Worm (Caenorhabditis elegans): ENCODE data around the gene F02E11.4.

F02E11.4 gene

DNA sequence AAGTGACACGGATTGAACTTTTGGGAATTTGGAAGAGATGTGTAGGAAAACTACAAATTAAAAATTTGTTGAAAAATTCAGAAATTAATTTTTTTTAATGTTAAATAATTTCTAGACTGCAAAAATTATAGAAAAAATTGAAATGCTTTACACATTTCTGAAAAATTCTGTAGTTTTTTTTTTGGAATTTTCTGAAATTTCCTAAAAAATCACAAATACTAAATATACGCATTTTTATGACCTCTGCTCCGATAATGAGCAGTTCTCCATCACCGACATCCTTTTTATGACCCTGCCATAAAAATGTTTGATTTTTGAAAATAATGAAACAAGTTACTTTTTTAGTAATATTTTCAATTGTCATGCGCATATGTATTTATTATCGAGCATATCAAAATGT is 32.8 kb downstream of the F02E11.4 start:
- no peak for TF ChIP-seq aly-1 (tag; optimal IDR thresholded peaks at IDR 0.05)
- TF ChIP-seq hnd-1 (tag; optimal IDR thresholded peaks at IDR 0.05): no peak
- no peak for TF ChIP-seq flt-1 (GFP tag; IDR thresholded peaks at IDR 0.05)
- no peak for TF ChIP-seq pes-1 (GFP tag; IDR thresholded peaks at IDR 0.05)

DNA sequence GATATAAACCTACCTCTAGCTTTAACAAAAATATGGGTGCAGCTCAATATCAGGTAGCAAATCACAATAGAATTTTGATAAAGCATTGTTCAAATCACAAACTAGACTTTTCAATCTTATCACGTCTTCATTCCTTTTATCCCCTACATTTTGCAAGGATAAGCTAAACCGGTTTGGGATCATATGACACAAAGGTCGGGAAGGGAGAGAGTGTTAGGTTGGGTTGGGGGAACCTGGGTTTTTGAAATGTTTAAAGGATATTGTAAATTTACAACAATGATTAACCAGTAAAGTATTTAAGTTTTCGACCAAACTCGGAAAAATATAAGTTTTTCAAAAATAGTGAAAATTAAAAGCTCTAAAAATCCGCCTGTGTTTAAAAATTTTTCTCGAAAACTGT is 33.5 kb downstream of the F02E11.4 start, which contains the start of gene C17F4.12:
Gene C17F4.12, minus strand, starts transcription at position 101 of the 400 bp plus-strand sequence.
- TF ChIP-seq ama-1 (optimal IDR thresholded peaks at IDR 0.05): no peak
- TF ChIP-seq hmg-4 (GFP tag; optimal IDR thresholded peaks at IDR 0.05): no peak
- no peak for TF ChIP-seq hmbx-1 (tag; optimal IDR thresholded peaks at IDR 0.05)
- no peak for TF ChIP-seq ets-7 (tag; optimal IDR thresholded peaks at IDR 0.05)

DNA sequence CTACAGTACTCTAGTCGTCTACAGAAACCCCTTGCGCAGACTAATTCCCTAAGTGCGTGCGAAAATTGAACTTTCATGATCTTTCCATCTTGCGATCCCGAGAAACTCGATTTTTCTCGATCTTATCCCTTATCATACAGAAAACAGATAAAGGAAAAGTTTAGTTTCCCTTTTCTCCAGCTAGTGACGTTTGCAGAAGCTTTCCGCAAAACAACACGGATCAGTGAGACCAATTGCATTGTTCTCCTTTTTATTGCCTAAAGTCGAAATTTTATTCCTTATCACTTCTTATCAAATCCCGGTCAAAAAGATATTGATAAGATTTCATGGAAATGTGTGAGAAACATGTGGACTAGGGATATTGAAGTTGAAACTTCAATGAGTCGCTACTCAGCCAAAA is 35.7 kb downstream of the F02E11.4 start:
- TF ChIP-seq tbx-37 (GFP tag; conservative IDR thresholded peaks at IDR 0.05) (no peak), hnd-1 (tag; optimal IDR thresholded peaks at IDR 0.05) (no peak), ama-1 (optimal IDR thresholded peaks at IDR 0.05) (no peak), ceh-36 (tag; optimal IDR thresholded peaks at IDR 0.05) (no peak), scrt-1 (GFP tag; IDR thresholded peaks at IDR 0.05) (no peak), ets-7 (tag; optimal IDR thresholded peaks at IDR 0.05) (no peak), pes-1 (GFP tag; IDR thresholded peaks at IDR 0.05) (no peak), F13C5.2 (tag; optimal IDR thresholded peaks at IDR 0.05) (no peak), flt-1 (GFP tag; IDR thresholded peaks at IDR 0.05) (no peak), B0310.2 (tag; optimal IDR thresholded peaks at IDR 0.05) (no peak), ceh-13 (GFP tag; optimal IDR thresholded peaks at IDR 0.05) (no peak), hmg-4 (GFP tag; optimal IDR thresholded peaks at IDR 0.05) (no peak)

DNA sequence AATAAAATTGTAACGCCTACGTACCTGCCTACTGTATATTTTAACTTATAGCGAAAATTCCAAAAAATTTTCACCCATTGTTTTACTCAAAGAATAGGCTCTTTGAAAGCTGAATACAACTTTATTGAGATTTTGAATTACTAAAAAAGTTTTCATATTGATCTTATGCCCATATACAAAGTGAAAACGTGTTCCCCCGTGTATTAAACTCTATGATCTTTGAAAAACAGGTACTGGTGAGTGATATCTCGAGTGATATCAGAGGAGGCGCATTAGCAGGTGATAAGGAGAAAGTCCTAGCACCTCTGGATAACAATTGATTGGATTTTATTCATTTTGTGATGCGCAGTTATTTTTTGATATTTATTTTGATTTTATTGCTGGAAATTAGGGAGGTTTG is 37.4 kb downstream of the F02E11.4 start, which contains the start of gene C17F4.3:
Gene C17F4.3, plus strand, starts transcription at position 301 of the 400 bp plus-strand sequence.
- TF ChIP-seq pes-1 (GFP tag; IDR thresholded peaks at IDR 0.05) (no peak), ceh-13 (GFP tag; optimal IDR thresholded peaks at IDR 0.05) (no peak), hnd-1 (tag; optimal IDR thresholded peaks at IDR 0.05) (no peak), tra-4 (tag; optimal IDR thresholded peaks at IDR 0.05) (no peak), B0310.2 (tag; optimal IDR thresholded peaks at IDR 0.05) (no peak), scrt-1 (GFP tag; IDR thresholded peaks at IDR 0.05) (no peak), hmg-4 (GFP tag; optimal IDR thresholded peaks at IDR 0.05) (no peak), aly-1 (tag; optimal IDR thresholded peaks at IDR 0.05) (no peak), flt-1 (GFP tag; IDR thresholded peaks at IDR 0.05) (no peak), sea-1 (GFP tag; conservative IDR thresholded peaks at IDR 0.05) (no peak), ets-7 (tag; optimal IDR thresholded peaks at IDR 0.05) (no peak), tbx-11 (GFP tag; IDR thresholded peaks at IDR 0.05) (no peak), ceh-36 (tag; optimal IDR thresholded peaks at IDR 0.05) (no peak), ama-1 (optimal IDR thresholded peaks at IDR 0.05) (no peak), F13C5.2 (tag; optimal IDR thresholded peaks at IDR 0.05) (no peak), tbx-37 (GFP tag; conservative IDR thresholded peaks at IDR 0.05) (no peak), hmbx-1 (tag; optimal IDR thresholded peaks at IDR 0.05) (no peak)

DNA sequence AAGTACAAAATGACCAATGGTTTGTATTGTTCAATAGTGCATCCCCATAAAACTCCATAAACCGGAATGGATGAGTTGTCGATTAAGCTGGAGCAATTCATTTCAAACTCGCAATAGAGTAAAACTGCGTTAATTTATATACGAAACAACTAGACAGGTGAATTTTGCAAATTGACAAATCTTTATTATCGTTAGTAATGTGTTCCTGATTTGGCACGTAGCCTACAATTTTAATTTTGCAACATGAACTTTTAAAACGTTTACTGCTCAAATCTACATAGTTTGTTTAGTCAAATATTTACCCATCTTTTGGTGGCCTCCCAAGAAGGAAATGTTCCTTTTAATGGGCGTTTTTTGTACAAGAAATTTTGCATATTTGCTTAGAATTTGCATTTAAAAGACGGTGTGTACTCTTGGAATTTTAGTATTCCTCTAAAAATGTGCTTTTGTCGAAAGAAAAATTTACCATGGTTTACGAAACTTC is 40.5 kb downstream of the F02E11.4 start, which contains the start of the genes srz-67 and C17F4.11:
Gene srz-67, minus strand, starts transcription at position 101 of the 484 bp plus-strand sequence.
Gene C17F4.11, plus strand, starts transcription at position 434 of the 484 bp plus-strand sequence.
- TF ChIP-seq ama-1 (optimal IDR thresholded peaks at IDR 0.05): no peak
- no peak for TF ChIP-seq hmbx-1 (tag; optimal IDR thresholded peaks at IDR 0.05)
- TF ChIP-seq hmg-4 (GFP tag; optimal IDR thresholded peaks at IDR 0.05): no peak
- TF ChIP-seq pes-1 (GFP tag; IDR thresholded peaks at IDR 0.05): no peak
- no peak for TF ChIP-seq ceh-36 (tag; optimal IDR thresholded peaks at IDR 0.05)
- TF ChIP-seq scrt-1 (GFP tag; IDR thresholded peaks at IDR 0.05): no peak

DNA sequence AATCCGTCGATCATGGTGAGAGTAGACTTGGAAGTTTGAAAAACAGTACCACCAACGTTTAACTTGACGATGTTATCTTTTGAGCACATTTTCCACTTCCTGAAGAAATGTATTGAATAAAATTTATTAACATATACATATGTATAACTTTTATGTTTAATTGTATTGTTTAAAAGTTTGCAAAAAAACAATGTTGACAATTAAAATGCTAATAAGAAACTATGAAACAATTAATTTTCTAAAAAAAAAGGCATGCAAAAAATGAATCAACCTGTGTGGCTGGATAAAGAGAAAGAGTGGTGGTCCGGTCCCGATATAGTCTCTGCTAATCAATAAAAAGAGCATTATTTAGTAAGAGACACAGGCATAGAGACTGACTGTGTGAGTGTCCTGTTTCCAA is 42.9 kb downstream of the F02E11.4 start, which contains the start of gene C17F4.8:
Gene C17F4.8, minus strand, starts transcription at position 101 of the 400 bp plus-strand sequence.
- TF ChIP-seq ets-7 (tag; optimal IDR thresholded peaks at IDR 0.05) (no peak), flt-1 (GFP tag; IDR thresholded peaks at IDR 0.05) (no peak), scrt-1 (GFP tag; IDR thresholded peaks at IDR 0.05) (no peak), aly-1 (tag; optimal IDR thresholded peaks at IDR 0.05) (no peak), tbx-37 (GFP tag; conservative IDR thresholded peaks at IDR 0.05) (no peak), tbx-11 (GFP tag; IDR thresholded peaks at IDR 0.05) (no peak), ceh-36 (tag; optimal IDR thresholded peaks at IDR 0.05) (no peak), ceh-13 (GFP tag; optimal IDR thresholded peaks at IDR 0.05) (no peak), hmbx-1 (tag; optimal IDR thresholded peaks at IDR 0.05) (no peak), pes-1 (GFP tag; IDR thresholded peaks at IDR 0.05) (no peak), F13C5.2 (tag; optimal IDR thresholded peaks at IDR 0.05) (no peak), hmg-4 (GFP tag; optimal IDR thresholded peaks at IDR 0.05) (no peak), tra-4 (tag; optimal IDR thresholded peaks at IDR 0.05) (no peak), sea-1 (GFP tag; conservative IDR thresholded peaks at IDR 0.05) (no peak), B0310.2 (tag; optimal IDR thresholded peaks at IDR 0.05) (no peak), ama-1 (optimal IDR thresholded peaks at IDR 0.05) (no peak), hnd-1 (tag; optimal IDR thresholded peaks at IDR 0.05) (no peak)

DNA sequence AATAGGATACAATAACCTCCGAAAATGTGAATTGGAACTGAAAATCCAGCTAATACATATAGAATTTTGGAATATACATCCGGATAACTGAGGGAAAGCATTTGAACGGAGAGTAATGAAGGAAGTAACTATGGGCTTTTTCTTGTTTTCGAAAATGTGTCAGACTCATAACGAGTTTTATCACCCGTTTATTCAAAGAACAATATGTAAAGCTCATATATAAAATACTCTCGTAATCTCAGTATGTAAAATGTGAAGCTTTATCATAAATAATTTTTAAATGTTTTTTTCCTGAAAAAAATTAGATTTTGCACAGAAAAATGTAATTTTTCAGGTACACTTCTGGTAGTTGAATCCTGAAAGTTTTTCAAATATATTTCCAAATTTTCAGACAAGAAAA is 47.2 kb downstream of the F02E11.4 start, which contains the start of gene srh-297:
Gene srh-297, minus strand, starts transcription at position 101 of the 400 bp plus-strand sequence.
- TF ChIP-seq hmbx-1 (tag; optimal IDR thresholded peaks at IDR 0.05) (no peak), ceh-13 (GFP tag; optimal IDR thresholded peaks at IDR 0.05) (no peak), tbx-37 (GFP tag; conservative IDR thresholded peaks at IDR 0.05) (no peak), B0310.2 (tag; optimal IDR thresholded peaks at IDR 0.05) (no peak)
